Worm (Caenorhabditis elegans): ENCODE results near the gene unc-58.

Gene unc-58

DNA sequence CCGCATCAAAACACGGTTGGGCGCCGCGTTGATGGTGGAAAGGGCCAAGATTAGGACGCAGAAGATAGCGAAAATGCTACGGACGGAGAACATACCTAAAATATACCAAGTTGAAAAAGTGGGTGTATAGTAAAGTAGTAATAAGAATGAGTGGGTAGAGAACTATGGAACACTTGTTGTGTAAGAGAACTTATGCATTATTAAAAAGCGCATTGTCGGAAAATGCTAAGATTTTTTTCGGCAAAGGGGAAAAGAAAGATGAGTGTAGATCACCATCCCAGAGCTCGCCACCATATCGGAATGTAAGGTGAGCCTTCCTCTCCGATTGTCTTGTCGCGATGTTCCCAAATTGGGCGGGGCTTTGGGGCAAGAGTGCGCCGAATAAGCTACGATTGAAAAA is 45.1 kb downstream of the unc-58 start, which contains the start of gene flp-28:
Gene flp-28 (minus strand): TSS at position 101 of the 400 bp plus-strand sequence.
- TF ChIP-seq nhr-77 (tag; optimal IDR thresholded peaks at IDR 0.05) (no peak), egl-5 (tag; optimal IDR thresholded peaks at IDR 0.05) (no peak), ama-1 (optimal IDR thresholded peaks at IDR 0.05) (no peak), fos-1 (tag; optimal IDR thresholded peaks at IDR 0.05) (no peak), ceh-82 (tag; optimal IDR thresholded peaks at IDR 0.05) (no peak), ceh-9 (tag; optimal IDR thresholded peaks at IDR 0.05) (no peak), jun-1 (tag; optimal IDR thresholded peaks at IDR 0.05) (no peak), nhr-25 (tag; optimal IDR thresholded peaks at IDR 0.05) (no peak), lin-15B (tag; optimal IDR thresholded peaks at IDR 0.05) (no peak), mdl-1 (tag; optimal IDR thresholded peaks at IDR 0.05) (no peak), nhr-67 (tag; optimal IDR thresholded peaks at IDR 0.05) (no peak), nhr-28 (tag; optimal IDR thresholded peaks at IDR 0.05) (no peak), nhr-11 (tag; optimal IDR thresholded peaks at IDR 0.05) (no peak), ceh-16 (tag; optimal IDR thresholded peaks at IDR 0.05) (no peak)

- no peak for TF ChIP-seq tbx-2 (tag; optimal IDR thresholded peaks at IDR 0.05)
- TF ChIP-seq nhr-23 (tag; optimal IDR thresholded peaks at IDR 0.05), result no peak
- no peak for TF ChIP-seq snpc-4 (tag; optimal IDR thresholded peaks at IDR 0.05)
- no peak for TF ChIP-seq mdl-1 (tag; optimal IDR thresholded peaks at IDR 0.05)
- TF ChIP-seq unc-39 (tag; optimal IDR thresholded peaks at IDR 0.05), result no peak
- TF ChIP-seq ama-1 (optimal IDR thresholded peaks at IDR 0.05), result no peak
- no peak for TF ChIP-seq nhr-12 (tag; optimal IDR thresholded peaks at IDR 0.05)
- TF ChIP-seq daf-12 (tag; optimal IDR thresholded peaks at IDR 0.05), result no peak
- no peak for TF ChIP-seq lin-15B (tag; optimal IDR thresholded peaks at IDR 0.05)
- no peak for TF ChIP-seq ceh-16 (tag; optimal IDR thresholded peaks at IDR 0.05)
- TF ChIP-seq nhr-76 (tag; optimal IDR thresholded peaks at IDR 0.05), result no peak
- no peak for TF ChIP-seq ZK546.5 (tag; optimal IDR thresholded peaks at IDR 0.05)
These were observed 47.9 kb downstream of the unc-58 start for ce11 chrX:10085073-10085472.

DNA sequence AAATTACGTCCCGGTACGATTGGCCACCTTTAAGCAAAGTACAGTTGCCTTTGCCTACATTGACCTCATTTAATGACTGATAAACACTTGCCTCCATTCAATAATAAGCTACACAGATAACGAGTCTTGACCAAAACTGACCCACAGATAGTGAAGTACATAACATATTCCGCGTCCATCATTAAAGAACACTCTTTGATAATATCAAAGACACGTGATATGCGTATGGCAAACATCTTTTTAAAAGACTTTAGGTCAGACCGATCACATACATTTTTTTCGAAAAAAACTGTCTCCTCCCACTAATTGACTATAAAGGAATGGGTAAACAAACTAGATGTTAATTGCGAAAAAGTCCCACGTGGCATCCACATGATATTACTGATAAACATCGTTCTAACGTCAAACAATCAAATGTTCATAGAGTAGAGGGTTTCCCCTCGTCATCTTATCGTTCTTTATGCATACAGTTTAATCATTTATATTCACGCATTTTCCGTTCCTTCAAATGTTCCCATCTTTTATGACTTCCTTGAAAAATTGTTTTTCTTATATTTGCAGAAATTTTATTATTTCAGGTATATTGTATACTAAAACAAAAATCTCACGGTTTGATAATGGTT is 48.8 kb downstream of the unc-58 start, which contains the start of gene W07E11.1:
Gene W07E11.1 (plus strand): TSS at position 573 of the 623 bp plus-strand sequence.
- TF ChIP-seq nhr-28 (tag; optimal IDR thresholded peaks at IDR 0.05) (no peak), jun-1 (tag; optimal IDR thresholded peaks at IDR 0.05) (peak; percentile 22), lin-15B (tag; optimal IDR thresholded peaks at IDR 0.05) (no peak), elt-1 (tag; optimal IDR thresholded peaks at IDR 0.05) (no peak), pqm-1 (tag; optimal IDR thresholded peaks at IDR 0.05) (peak; percentile 84), elt-3 (tag; optimal IDR thresholded peaks at IDR 0.05) (peak in 1 of 3 experiments; percentile 68), ZK546.5 (tag; optimal IDR thresholded peaks at IDR 0.05) (no peak), nfya-1 (tag; optimal IDR thresholded peaks at IDR 0.05; ENCODE audit: insufficient read depth) (no peak), ceh-9 (tag; optimal IDR thresholded peaks at IDR 0.05) (no peak), eor-1 (tag; optimal IDR thresholded peaks at IDR 0.05) (no peak), fkh-10 (GFP tag; optimal IDR thresholded peaks at IDR 0.05) (no peak), egl-27 (tag; optimal IDR thresholded peaks at IDR 0.05) (no peak), aly-2 (tag; optimal IDR thresholded peaks at IDR 0.05) (no peak), hmg-11 (tag; optimal IDR thresholded peaks at IDR 0.05) (no peak), nhr-77 (tag; optimal IDR thresholded peaks at IDR 0.05) (no peak), R02D3.7 (tag; optimal IDR thresholded peaks at IDR 0.05) (no peak), nhr-67 (tag; optimal IDR thresholded peaks at IDR 0.05) (no peak), skn-1 (tag; optimal IDR thresholded peaks at IDR 0.05) (no peak), nhr-23 (tag; optimal IDR thresholded peaks at IDR 0.05) (peak; percentile 78), nhr-25 (tag; optimal IDR thresholded peaks at IDR 0.05) (peak; percentile 3), ceh-16 (tag; optimal IDR thresholded peaks at IDR 0.05) (no peak), sea-2 (GFP tag; optimal IDR thresholded peaks at IDR 0.05) (no peak), nhr-237 (tag; optimal IDR thresholded peaks at IDR 0.05) (no peak), elt-2 (tag; optimal IDR thresholded peaks at IDR 0.05) (peak; percentile 97), ztf-4 (tag; optimal IDR thresholded peaks at IDR 0.05) (no peak), nhr-12 (tag; optimal IDR thresholded peaks at IDR 0.05) (no peak), tbx-2 (tag; optimal IDR thresholded peaks at IDR 0.05) (no peak), ztf-11 (tag; optimal IDR thresholded peaks at IDR 0.05) (no peak), snpc-4 (tag; optimal IDR thresholded peaks at IDR 0.05) (no peak), mml-1 (tag; optimal IDR thresholded peaks at IDR 0.05) (no peak), fos-1 (tag; optimal IDR thresholded peaks at IDR 0.05) (no peak), egl-5 (tag; optimal IDR thresholded peaks at IDR 0.05) (no peak), mdl-1 (tag; optimal IDR thresholded peaks at IDR 0.05) (no peak), ceh-82 (tag; optimal IDR thresholded peaks at IDR 0.05) (no peak), lsy-12 (tag; optimal IDR thresholded peaks at IDR 0.05) (no peak), nhr-76 (tag; optimal IDR thresholded peaks at IDR 0.05) (no peak), nhr-11 (tag; optimal IDR thresholded peaks at IDR 0.05) (no peak), ceh-28 (tag; optimal IDR thresholded peaks at IDR 0.05) (peak; percentile 39), pha-4 (tag; optimal IDR thresholded peaks at IDR 0.05) (peak; percentile 4), lin-39 (tag; optimal IDR thresholded peaks at IDR 0.05) (no peak), nhr-43 (tag; optimal IDR thresholded peaks at IDR 0.05; ENCODE audit: poor library complexity, severe bottlenecking) (peak; percentile 54), unc-39 (tag; optimal IDR thresholded peaks at IDR 0.05) (no peak), daf-12 (tag; optimal IDR thresholded peaks at IDR 0.05) (no peak), ama-1 (optimal IDR thresholded peaks at IDR 0.05) (no peak), unc-62 (GFP tag; optimal IDR thresholded peaks at IDR 0.05) (no peak), zag-1 (tag; optimal IDR thresholded peaks at IDR 0.05) (no peak)
